Worm (Caenorhabditis elegans) whole organism, late embryonic: ENCODE results near the gene nspd-6.
A peak's percentile ranks its signal among the peaks of the same experiment; 100 is the strongest.
"Not testable (repeated sequence)": the region's sequence is repeated elsewhere in the genome, so short reads cannot be mapped to it uniquely, and the experiment has no call there.

Source experiments
- C08G9.2 ChIP-seq: sonication (generic microtip); optimal IDR thresholded peaks from 2 replicates; lab custom pipeline; 2016; ENCODE audit warnings: mild to moderate bottlenecking, missing genetic modification characterization, moderate library complexity, missing compliant biosample characterization
- C38D4.7 ChIP-seq: fragments of 200-800 bp; sonication (Bioruptor generic); optimal IDR thresholded peaks from 2 replicates; lab custom pipeline; 2018; ENCODE audit warnings: mild to moderate bottlenecking, missing genetic modification characterization, moderate library complexity, missing compliant biosample characterization
- F13H6.1 ChIP-seq: sonication (generic microtip); optimal IDR thresholded peaks from 2 replicates; lab custom pipeline; 2016; ENCODE audit warnings: missing genetic modification characterization, missing compliant biosample characterization
- K02D7.2 ChIP-seq: sonication (generic microtip); optimal IDR thresholded peaks from 2 replicates; lab custom pipeline; 2017; ENCODE audit warnings: mild to moderate bottlenecking, missing genetic modification characterization, missing compliant biosample characterization
- Y22D7AL.16 ChIP-seq: sonication (generic microtip); optimal IDR thresholded peaks from 2 replicates; lab custom pipeline; 2016; ENCODE audit warnings: missing genetic modification characterization, missing compliant biosample characterization
- ahr-1 ChIP-seq: sonication (generic microtip); optimal IDR thresholded peaks from 2 replicates; lab custom pipeline; 2016; ENCODE audit warnings: missing genetic modification characterization, missing compliant biosample characterization
- ceh-18 ChIP-seq: sonication (generic microtip); optimal IDR thresholded peaks from 2 replicates; lab custom pipeline; 2016; ENCODE audit warnings: missing genetic modification characterization, missing compliant biosample characterization
- ceh-19 ChIP-seq: fragments of 200-800 bp; sonication (Bioruptor generic); optimal IDR thresholded peaks from 2 replicates; lab custom pipeline; 2018; ENCODE audit warnings: mild to moderate bottlenecking, missing genetic modification characterization, missing compliant biosample characterization
- ceh-31 ChIP-seq: sonication (generic microtip); optimal IDR thresholded peaks from 2 replicates; lab custom pipeline; 2016; ENCODE audit warnings: missing genetic modification characterization, missing compliant biosample characterization
- ceh-34 ChIP-seq: sonication (generic microtip); optimal IDR thresholded peaks from 2 replicates; lab custom pipeline; 2016; ENCODE audit warnings: mild to moderate bottlenecking, missing genetic modification characterization, missing compliant biosample characterization
- ceh-45 ChIP-seq: fragments of 200-800 bp; sonication (Bioruptor generic); IDR thresholded peaks from 2 replicates; pipeline ENCODE4 v1.3.6; 2022; ENCODE audit warnings: missing genetic modification reagents, missing genetic modification characterization, missing compliant biosample characterization
- ceh-9 ChIP-seq: sonication (generic microtip); optimal IDR thresholded peaks from 2 replicates; lab custom pipeline; 2016; ENCODE audit warnings: mild to moderate bottlenecking, missing genetic modification characterization, inconsistent platforms, missing compliant biosample characterization
- che-1 ChIP-seq: sonication (generic microtip); optimal IDR thresholded peaks from 2 replicates; lab custom pipeline; 2016; ENCODE audit warnings: mild to moderate bottlenecking, missing genetic modification characterization, missing compliant biosample characterization
- dmd-4 ChIP-seq: sonication (generic microtip); optimal IDR thresholded peaks from 2 replicates; lab custom pipeline; 2016; ENCODE audit warnings: borderline replicate concordance, missing genetic modification characterization, missing compliant biosample characterization
- dve-1 ChIP-seq: sonication (generic microtip); optimal IDR thresholded peaks from 2 replicates; lab custom pipeline; 2017; ENCODE audit warnings: antibody characterized with exemption, mild to moderate bottlenecking, missing genetic modification characterization, missing compliant biosample characterization
- elt-2 ChIP-seq: sonication (generic microtip); optimal IDR thresholded peaks from 2 replicates; lab custom pipeline; 2016; ENCODE audit warnings: missing genetic modification reagents, missing genetic modification characterization, missing compliant biosample characterization
- elt-4 ChIP-seq: sonication (generic microtip); optimal IDR thresholded peaks from 2 replicates; lab custom pipeline; 2016; ENCODE audit warnings: missing genetic modification characterization, missing compliant biosample characterization
- fax-1 ChIP-seq: sonication (generic microtip); optimal IDR thresholded peaks from 2 replicates; lab custom pipeline; 2016; ENCODE audit warnings: missing genotype, missing genetic modification characterization, missing compliant biosample characterization
- fkh-6 ChIP-seq: sonication (generic microtip); optimal IDR thresholded peaks from 2 replicates; lab custom pipeline; 2016; ENCODE audit warnings: missing genetic modification characterization, missing compliant biosample characterization
- gmeb-2 ChIP-seq: sonication (generic microtip); optimal IDR thresholded peaks from 2 replicates; lab custom pipeline; 2016; ENCODE audit warnings: missing genetic modification characterization, inconsistent platforms, missing compliant biosample characterization
- hlh-15 ChIP-seq: sonication (generic microtip); optimal IDR thresholded peaks from 2 replicates; lab custom pipeline; 2016; ENCODE audit warnings: missing genetic modification characterization, missing compliant biosample characterization
- hlh-8 ChIP-seq: sonication (generic microtip); optimal IDR thresholded peaks from 2 replicates; lab custom pipeline; 2016; ENCODE audit warnings: missing genotype, missing genetic modification characterization, missing compliant biosample characterization
- madf-2 ChIP-seq: sonication (generic microtip); optimal IDR thresholded peaks from 2 replicates; lab custom pipeline; 2017; ENCODE audit warnings: missing genetic modification characterization, missing compliant biosample characterization
- mec-3 ChIP-seq: sonication (generic microtip); optimal IDR thresholded peaks from 2 replicates; lab custom pipeline; 2016; ENCODE audit warnings: borderline replicate concordance, missing genetic modification characterization, missing compliant biosample characterization
- nhr-11 ChIP-seq: fragments of 150-350 bp; optimal IDR thresholded peaks from 2 replicates; lab custom pipeline; 2014; ENCODE audit warnings: missing biosample characterization, missing genetic modification characterization
- nhr-232 ChIP-seq: sonication (generic microtip); optimal IDR thresholded peaks from 2 replicates; lab custom pipeline; 2016; ENCODE audit warnings: missing genetic modification characterization, missing compliant biosample characterization
- npax-4 ChIP-seq: sonication (generic microtip); optimal IDR thresholded peaks from 2 replicates; lab custom pipeline; 2016; ENCODE audit warnings: missing genetic modification characterization, missing compliant biosample characterization
- pat-9 ChIP-seq: fragments of 200-800 bp; sonication (Bioruptor generic); optimal IDR thresholded peaks from 2 replicates; lab custom pipeline; 2018; ENCODE audit warnings: mild to moderate bottlenecking, missing genetic modification characterization, moderate library complexity, missing compliant biosample characterization
- pax-1 ChIP-seq: fragments of 150-350 bp; optimal IDR thresholded peaks from 2 replicates; lab custom pipeline; 2014; ENCODE audit warnings: missing biosample characterization, missing genetic modification characterization
- pha-4 ChIP-seq: fragments of 150-350 bp; optimal IDR thresholded peaks from 2 replicates; lab custom pipeline; 2018; ENCODE audit warnings: missing biosample characterization, missing genetic modification reagents, missing genetic modification characterization
- pqm-1 ChIP-seq: sonication (generic microtip); optimal IDR thresholded peaks from 2 replicates; lab custom pipeline; 2016; ENCODE audit warnings: missing genetic modification characterization, missing compliant biosample characterization
- pros-1 ChIP-seq: fragments of 150-350 bp; optimal IDR thresholded peaks from 2 replicates; lab custom pipeline; 2014; ENCODE audit warnings: missing biosample characterization, missing genetic modification reagents, missing genetic modification characterization
- ref-2 ChIP-seq: sonication (generic microtip); optimal IDR thresholded peaks from 2 replicates; lab custom pipeline; 2016; ENCODE audit warnings: missing genetic modification characterization, missing compliant biosample characterization
- sox-2 ChIP-seq: fragments of 200-800 bp; sonication (Bioruptor generic); IDR thresholded peaks from 2 replicates; pipeline ENCODE4 v1.3.6; 2022; ENCODE audit warnings: missing genetic modification reagents, missing genetic modification characterization, missing compliant biosample characterization
- sox-4 ChIP-seq: sonication (generic microtip); optimal IDR thresholded peaks from 2 replicates; lab custom pipeline; 2017; ENCODE audit warnings: mild to moderate bottlenecking, missing genetic modification characterization, inconsistent platforms, missing compliant biosample characterization
- syd-9 ChIP-seq: sonication (generic microtip); optimal IDR thresholded peaks from 2 replicates; lab custom pipeline; 2016; ENCODE audit warnings: mild to moderate bottlenecking, missing genetic modification characterization, moderate library complexity, missing compliant biosample characterization
- tbx-2 ChIP-seq: sonication (generic microtip); optimal IDR thresholded peaks from 2 replicates; lab custom pipeline; 2016; ENCODE audit warnings: missing genetic modification characterization, missing compliant biosample characterization
- tbx-7 ChIP-seq: sonication (generic microtip); optimal IDR thresholded peaks from 2 replicates; lab custom pipeline; 2016; ENCODE audit warnings: missing genotype, missing genetic modification characterization, missing compliant biosample characterization
- unc-3 ChIP-seq, 2 experiments: fragments of 200-800 bp in 1 of 2; sonication (Bioruptor generic) in 1 of 2; sonication (generic microtip) in 1 of 2; conservative IDR thresholded peaks in 1 of 2; optimal IDR thresholded peaks in 1 of 2; 2 replicates each; pipeline versions ENCODE4 v1.3.6 to Lab custom; 2016 to 2022; ENCODE audit warnings: missing compliant biosample characterization in 2 of 2, missing genetic modification characterization in 2 of 2, missing genetic modification reagents in 1 of 2
- unc-42 ChIP-seq: sonication (generic microtip); optimal IDR thresholded peaks from 2 replicates; lab custom pipeline; 2016; ENCODE audit warnings: missing genotype, missing genetic modification characterization, missing compliant biosample characterization
- unc-55 ChIP-seq: sonication (generic microtip); optimal IDR thresholded peaks from 2 replicates; lab custom pipeline; 2017; ENCODE audit warnings: missing biosample characterization, missing genetic modification reagents, missing genetic modification characterization
- zip-5 ChIP-seq: sonication (generic microtip); optimal IDR thresholded peaks from 2 replicates; lab custom pipeline; 2016; ENCODE audit warnings: missing genetic modification characterization, missing compliant biosample characterization
- ztf-16 ChIP-seq: sonication (generic microtip); optimal IDR thresholded peaks from 2 replicates; lab custom pipeline; 2017; ENCODE audit warnings: missing genetic modification characterization, missing compliant biosample characterization

nspd-6 gene

ce11 chrIV:5165626-5166025 is at the start of gene nspd-6:
Gene nspd-6, minus strand, starts transcription at chrIV:5165726.
- TF ChIP-seq ahr-1 (tag; lab: Kevin White, UChicago); pha-4 (tag; lab: Kevin White, UChicago); ceh-45 (GFP tag; lab: Robert Waterston, UW): not testable (repeated sequence)

- TF ChIP-seq K02D7.2: no peak
- no peak for TF ChIP-seq ref-2 (tag; lab: Kevin White, UChicago)
- no peak for TF ChIP-seq unc-3 (GFP tag; conservative IDR thresholded peaks at IDR 0.05; lab: Robert Waterston, UW)
- no peak for TF ChIP-seq unc-3 (tag; optimal IDR thresholded peaks at IDR 0.05; lab: Kevin White, UChicago)
- no peak for TF ChIP-seq pat-9 (tag; lab: Kevin White, UChicago)
- TF ChIP-seq, all 69 proteins: peak for 0
Observed at ce11 chrIV:5215092-5215491, 49.6 kb upstream of the nspd-6 start, which contains the start of gene Y59E9AL.4. Gene Y59E9AL.4, minus strand, starts transcription at chrIV:5215192.

ce11 chrIV:5210606-5211005 is 45.1 kb upstream of the nspd-6 start:
- TF ChIP-seq unc-3 (GFP tag; conservative IDR thresholded peaks at IDR 0.05; lab: Robert Waterston, UW) (no peak), unc-3 (tag; optimal IDR thresholded peaks at IDR 0.05; lab: Kevin White, UChicago) (no peak), che-1 (tag; lab: Kevin White, UChicago) (no peak), ahr-1 (tag; lab: Kevin White, UChicago) (no peak), pat-9 (tag; lab: Kevin White, UChicago) (no peak), dve-1 (tag; lab: Kevin White, UChicago) (no peak), fkh-6 (tag; lab: Kevin White, UChicago) (no peak), fax-1 (tag; lab: Kevin White, UChicago) (no peak), C08G9.2 (tag; lab: Kevin White, UChicago) (no peak), hlh-8 (no peak), hlh-15 (tag; lab: Kevin White, UChicago) (no peak), nhr-11 (tag; lab: Kevin White, UChicago) (no peak), pros-1 (no peak), ceh-31 (no peak), ceh-45 (GFP tag; lab: Robert Waterston, UW) (no peak), pqm-1 (tag; lab: Kevin White, UChicago) (no peak), madf-2 (tag; lab: Kevin White, UChicago) (no peak), npax-4 (tag; lab: Kevin White, UChicago) (no peak), gmeb-2 (tag; lab: Kevin White, UChicago) (no peak), sox-2 (GFP tag; lab: Robert Waterston, UW) (no peak)

- no peak for TF ChIP-seq C38D4.7 (GFP tag; lab: Kevin White, UChicago)
- no peak for TF ChIP-seq zip-5 (tag; lab: Kevin White, UChicago)
- no peak for TF ChIP-seq ceh-45 (GFP tag; lab: Robert Waterston, UW)
- no peak for TF ChIP-seq fax-1 (tag; lab: Kevin White, UChicago)
- peak; percentile 17 for TF ChIP-seq madf-2 (tag; lab: Kevin White, UChicago)
- peak; percentile 55 for TF ChIP-seq unc-55 (GFP tag; lab: Kevin White, UChicago)
- no peak for TF ChIP-seq pax-1 (tag; lab: Kevin White, UChicago)
- TF ChIP-seq syd-9 (tag; lab: Kevin White, UChicago): no peak
- TF ChIP-seq nhr-11 (tag; lab: Kevin White, UChicago): no peak
- TF ChIP-seq ceh-34: peak; percentile 63
- no peak for TF ChIP-seq ceh-19
- no peak for TF ChIP-seq gmeb-2 (tag; lab: Kevin White, UChicago)
- TF ChIP-seq ceh-18 (tag; lab: Kevin White, UChicago): peak; percentile 59
- TF ChIP-seq sox-4 (tag; lab: Kevin White, UChicago): no peak
- peak; percentile 71 for TF ChIP-seq tbx-2 (tag; lab: Kevin White, UChicago)
- no peak for TF ChIP-seq F13H6.1 (tag; lab: Kevin White, UChicago)
- TF ChIP-seq unc-42 (tag; lab: Kevin White, UChicago): peak; percentile 73
- peak; percentile 30 for TF ChIP-seq che-1 (tag; lab: Kevin White, UChicago)
- TF ChIP-seq nhr-232 (tag; lab: Kevin White, UChicago): no peak
- TF ChIP-seq pqm-1 (tag; lab: Kevin White, UChicago): no peak
- no peak for TF ChIP-seq hlh-8
- TF ChIP-seq elt-4: no peak
- peak; percentile 33 for TF ChIP-seq elt-2 (tag; lab: Kevin White, UChicago)
- TF ChIP-seq tbx-7 (tag; lab: Kevin White, UChicago): no peak
- TF ChIP-seq unc-3 (GFP tag; conservative IDR thresholded peaks at IDR 0.05; lab: Robert Waterston, UW): 0 out of 2 replicates have a peak, but pooled peaks have one; percentile 35
- TF ChIP-seq unc-3 (tag; optimal IDR thresholded peaks at IDR 0.05; lab: Kevin White, UChicago): no peak
- TF ChIP-seq ztf-16 (tag; lab: Kevin White, UChicago): peak; percentile 12
- TF ChIP-seq ceh-31: peak; percentile 54
- TF ChIP-seq pat-9 (tag; lab: Kevin White, UChicago): no peak
- no peak for TF ChIP-seq ceh-9 (tag; lab: Kevin White, UChicago)
- no peak for TF ChIP-seq mec-3 (tag; lab: Kevin White, UChicago)
- TF ChIP-seq Y22D7AL.16 (tag; lab: Kevin White, UChicago): no peak
- TF ChIP-seq pros-1: no peak
- TF ChIP-seq dmd-4 (tag; lab: Kevin White, UChicago): no peak
Observed at ce11 chrIV:5209390-5209789, 43.9 kb upstream of the nspd-6 start, which contains the start of the genes Y59E9AL.36 and nbet-1. Gene Y59E9AL.36, minus strand, starts transcription at chrIV:5209481. Gene nbet-1, plus strand, starts transcription at chrIV:5209501.
